Worm (Caenorhabditis elegans) whole organism, mixed stage, embryonic: ENCODE measurements around the gene srlf-18.

Experiments used
- M03D4.4 ChIP-seq: sonication (generic microtip); optimal IDR thresholded peaks from 2 replicates; lab custom pipeline; 2017; ENCODE audit warnings: mild to moderate bottlenecking, missing genetic modification characterization, missing compliant biosample characterization
- ceh-39 ChIP-seq: fragments of 150-350 bp; optimal IDR thresholded peaks from 2 replicates; lab custom pipeline; 2014; ENCODE audit warnings: missing biosample characterization, missing genetic modification characterization
- ceh-43 ChIP-seq: fragments of 200-800 bp; sonication (Bioruptor generic); optimal IDR thresholded peaks from 2 replicates; lab custom pipeline; 2018; ENCODE audit warnings: mild to moderate bottlenecking, missing genetic modification characterization, moderate library complexity, missing compliant biosample characterization
- ceh-83 ChIP-seq: fragments of 200-800 bp; sonication (Bioruptor generic); optimal IDR thresholded peaks from 2 replicates; lab custom pipeline; 2018; ENCODE audit warnings: mild to moderate bottlenecking, missing genetic modification characterization, missing compliant biosample characterization
- ces-1 ChIP-seq: fragments of 150-350 bp; optimal IDR thresholded peaks from 2 replicates; lab custom pipeline; 2014; ENCODE audit warnings: missing biosample characterization, missing genetic modification reagents, missing genetic modification characterization
- cnd-1 ChIP-seq: fragments of 200-800 bp; sonication (Bioruptor generic); optimal IDR thresholded peaks from 2 replicates; lab custom pipeline; 2018; ENCODE audit warnings: mild to moderate bottlenecking, missing genetic modification characterization, missing compliant biosample characterization
- drap-1 ChIP-seq: fragments of 200-800 bp; sonication (Bioruptor generic); optimal IDR thresholded peaks from 3 replicates; lab custom pipeline; 2018; ENCODE audit warnings: mild to moderate bottlenecking, missing genetic modification characterization, missing compliant biosample characterization
- elt-1 ChIP-seq: sonication (generic microtip); optimal IDR thresholded peaks from 2 replicates; lab custom pipeline; 2017; ENCODE audit warnings: missing genetic modification characterization, mild to moderate bottlenecking, missing compliant biosample characterization, antibody characterized with exemption, moderate library complexity, borderline replicate concordance; ENCODE audit not compliant: insufficient read depth
- elt-3 ChIP-seq: fragments of 150-350 bp; optimal IDR thresholded peaks from 2 replicates; lab custom pipeline; 2014; ENCODE audit warnings: missing biosample characterization, missing genetic modification characterization
- flh-1 ChIP-seq: fragments of 200-800 bp; sonication (Bioruptor generic); optimal IDR thresholded peaks from 2 replicates; lab custom pipeline; 2018; ENCODE audit warnings: mild to moderate bottlenecking, missing genetic modification characterization, moderate library complexity, missing compliant biosample characterization
- ham-2 ChIP-seq: fragments of 200-800 bp; sonication (Bioruptor generic); optimal IDR thresholded peaks from 2 replicates; lab custom pipeline; 2018; ENCODE audit warnings: mild to moderate bottlenecking, missing genetic modification characterization, missing compliant biosample characterization
- hlh-1 ChIP-seq: fragments of 150-350 bp; optimal IDR thresholded peaks from 2 replicates; lab custom pipeline; 2014; ENCODE audit warnings: missing biosample characterization, missing genetic modification reagents, missing genetic modification characterization
- lin-13 ChIP-seq: fragments of 150-350 bp; optimal IDR thresholded peaks from 2 replicates; lab custom pipeline; 2014; ENCODE audit warnings: missing biosample characterization, missing genetic modification characterization
- lin-32 ChIP-seq: fragments of 200-800 bp; sonication (Bioruptor generic); optimal IDR thresholded peaks from 2 replicates; lab custom pipeline; 2018; ENCODE audit warnings: mild to moderate bottlenecking, missing genetic modification characterization, missing compliant biosample characterization
- lsy-2 ChIP-seq: fragments of 150-350 bp; optimal IDR thresholded peaks from 2 replicates; lab custom pipeline; 2014; ENCODE audit warnings: missing biosample characterization, missing genetic modification characterization
- mab-5 ChIP-seq: fragments of 150-350 bp; optimal IDR thresholded peaks from 2 replicates; lab custom pipeline; 2014; ENCODE audit warnings: missing biosample characterization, missing genetic modification characterization
- mep-1 ChIP-seq: fragments of 150-350 bp; optimal IDR thresholded peaks from 2 replicates; lab custom pipeline; 2017; ENCODE audit warnings: missing biosample characterization, missing genetic modification reagents, missing genetic modification characterization, inconsistent platforms
- mls-2 ChIP-seq: sonication (generic microtip); optimal IDR thresholded peaks from 2 replicates; lab custom pipeline; 2016; ENCODE audit warnings: mild to moderate bottlenecking, missing genetic modification characterization, moderate library complexity, missing compliant biosample characterization
- nhr-12 ChIP-seq: fragments of 150-350 bp; optimal IDR thresholded peaks from 2 replicates; lab custom pipeline; 2014; ENCODE audit warnings: missing biosample characterization, missing genetic modification characterization
- nhr-2 ChIP-seq: fragments of 150-350 bp; optimal IDR thresholded peaks from 2 replicates; lab custom pipeline; 2014; ENCODE audit warnings: missing biosample characterization, missing genetic modification characterization
- nhr-237 ChIP-seq: fragments of 150-350 bp; optimal IDR thresholded peaks from 2 replicates; lab custom pipeline; 2014; ENCODE audit warnings: missing biosample characterization, missing genetic modification characterization
- nhr-76 ChIP-seq: sonication (generic microtip); optimal IDR thresholded peaks from 2 replicates; lab custom pipeline; 2017; ENCODE audit warnings: missing biosample characterization, missing genetic modification characterization
- pha-4 ChIP-seq: fragments of 150-350 bp; optimal IDR thresholded peaks from 2 replicates; lab custom pipeline; 2018; ENCODE audit warnings: missing biosample characterization, missing genetic modification reagents, missing genetic modification characterization
- sem-2 ChIP-seq: fragments of 200-800 bp; sonication (Bioruptor generic); optimal IDR thresholded peaks from 2 replicates; lab custom pipeline; 2018; ENCODE audit warnings: mild to moderate bottlenecking, missing genetic modification characterization, missing compliant biosample characterization
- snpc-4 ChIP-seq: fragments of 150-350 bp; optimal IDR thresholded peaks from 2 replicates; lab custom pipeline; 2014; ENCODE audit warnings: missing biosample characterization, missing genetic modification characterization
- sptf-1 ChIP-seq: sonication (generic microtip); optimal IDR thresholded peaks from 2 replicates; lab custom pipeline; 2017; ENCODE audit warnings: mild to moderate bottlenecking, missing genetic modification characterization, moderate library complexity, missing compliant biosample characterization
- tbx-8 ChIP-seq: fragments of 200-800 bp; sonication (Bioruptor generic); optimal IDR thresholded peaks from 2 replicates; lab custom pipeline; 2018; ENCODE audit warnings: mild to moderate bottlenecking, missing genetic modification characterization, moderate library complexity, missing compliant biosample characterization
- unc-120 ChIP-seq: sonication (generic microtip); optimal IDR thresholded peaks from 2 replicates; lab custom pipeline; 2017; ENCODE audit warnings: missing genetic modification characterization, missing compliant biosample characterization; ENCODE audit not compliant: poor library complexity, severe bottlenecking
- unc-39 ChIP-seq: fragments of 150-350 bp; optimal IDR thresholded peaks from 2 replicates; lab custom pipeline; 2014; ENCODE audit warnings: missing biosample characterization, missing genetic modification characterization
- unc-62 ChIP-seq: fragments of 150-350 bp; optimal IDR thresholded peaks from 2 replicates; lab custom pipeline; 2014; ENCODE audit warnings: missing biosample characterization, missing genetic modification reagents, missing genetic modification characterization
- zip-8 ChIP-seq: fragments of 150-350 bp; optimal IDR thresholded peaks from 2 replicates; lab custom pipeline; 2014; ENCODE audit warnings: missing biosample characterization, missing genetic modification characterization
- ztf-11 ChIP-seq: fragments of 150-350 bp; optimal IDR thresholded peaks from 2 replicates; lab custom pipeline; 2014; ENCODE audit warnings: missing biosample characterization, missing genetic modification characterization

The srlf-18 gene

ce11 chrIV:11124674-11125073 is 23.4 kb upstream of the srlf-18 start, which contains the start of gene spo-11:
Gene spo-11, minus strand, starts transcription at chrIV:11124862.
- TF ChIP-seq mep-1 = no peak
- no peak for TF ChIP-seq unc-39
- no peak for TF ChIP-seq unc-62
- no peak for TF ChIP-seq nhr-237 (tag; lab: Kevin White, UChicago)
- no peak for TF ChIP-seq nhr-76
- TF ChIP-seq ceh-39 = no peak
- no peak for TF ChIP-seq mab-5 (tag; lab: Kevin White, UChicago)
- TF ChIP-seq ceh-83 (GFP tag; lab: Kevin White, UChicago) = no peak
- no peak for TF ChIP-seq ceh-43 (GFP tag; lab: Kevin White, UChicago)
- no peak for TF ChIP-seq flh-1 (GFP tag; lab: Kevin White, UChicago)
- TF ChIP-seq cnd-1 = no peak
- TF ChIP-seq ham-2 (GFP tag; lab: Kevin White, UChicago) = no peak
- no peak for TF ChIP-seq sptf-1
- no peak for TF ChIP-seq lin-32 (GFP tag; lab: Kevin White, UChicago)
- no peak for TF ChIP-seq snpc-4 (tag; lab: Kevin White, UChicago)
- no peak for TF ChIP-seq elt-1 (tag; lab: Kevin White, UChicago)
- TF ChIP-seq zip-8 (tag; lab: Kevin White, UChicago) = no peak
- no peak for TF ChIP-seq sem-2

ce11 chrIV:11119972-11120562 is 18.8 kb upstream of the srlf-18 start:
- TF ChIP-seq ham-2 (GFP tag; lab: Kevin White, UChicago) = peak; percentile 74
- no peak for TF ChIP-seq ces-1
- no peak for TF ChIP-seq unc-39
- no peak for TF ChIP-seq mep-1
- peak; percentile 95 for TF ChIP-seq elt-1 (tag; lab: Kevin White, UChicago)
- no peak for TF ChIP-seq ceh-39
- no peak for TF ChIP-seq flh-1 (GFP tag; lab: Kevin White, UChicago)
- peak; percentile 10 for TF ChIP-seq pha-4 (tag; lab: Kevin White, UChicago)
- TF ChIP-seq nhr-2 (tag; lab: Kevin White, UChicago) = peak; percentile 50
- no peak for TF ChIP-seq nhr-12
- TF ChIP-seq tbx-8 (GFP tag; lab: Kevin White, UChicago) = no peak

- peak; percentile 57 for TF ChIP-seq nhr-2 (tag; lab: Kevin White, UChicago)
- TF ChIP-seq unc-39 = no peak
- TF ChIP-seq mep-1 = peak; percentile 93
- TF ChIP-seq ztf-11 (tag; lab: Kevin White, UChicago) = peak; percentile 18
- peak; percentile 62 for TF ChIP-seq M03D4.4 (tag; lab: Kevin White, UChicago)
- peak; percentile 50 for TF ChIP-seq nhr-237 (tag; lab: Kevin White, UChicago)
- peak; percentile 31 for TF ChIP-seq unc-62
- peak; percentile 79 for TF ChIP-seq sptf-1
- TF ChIP-seq ces-1 = peak; percentile 88
- TF ChIP-seq tbx-8 (GFP tag; lab: Kevin White, UChicago) = no peak
- TF ChIP-seq mls-2 (tag; lab: Kevin White, UChicago) = peak; percentile 74
- TF ChIP-seq lsy-2 (tag; lab: Kevin White, UChicago) = peak; percentile 87
- peak; percentile 88 for TF ChIP-seq lin-13 (tag; lab: Kevin White, UChicago)
- TF ChIP-seq ceh-39 = peak; percentile 85
- TF ChIP-seq hlh-1 (tag; lab: Kevin White, UChicago) = peak; percentile 60
- TF ChIP-seq ceh-83 (GFP tag; lab: Kevin White, UChicago) = no peak
- TF ChIP-seq pha-4 (tag; lab: Kevin White, UChicago) = peak; percentile 73
- TF ChIP-seq sem-2 = no peak
- peak; percentile 60 for TF ChIP-seq drap-1
- peak; percentile 79 for TF ChIP-seq ham-2 (GFP tag; lab: Kevin White, UChicago)
- TF ChIP-seq flh-1 (GFP tag; lab: Kevin White, UChicago) = no peak
- no peak for TF ChIP-seq elt-3 (tag; lab: Kevin White, UChicago)
- peak; percentile 58 for TF ChIP-seq cnd-1
- TF ChIP-seq ceh-43 (GFP tag; lab: Kevin White, UChicago) = peak; percentile 38
- TF ChIP-seq mab-5 (tag; lab: Kevin White, UChicago) = no peak
- no peak for TF ChIP-seq snpc-4 (tag; lab: Kevin White, UChicago)
- TF ChIP-seq unc-120 (tag; lab: Kevin White, UChicago) = peak; percentile 98
Measured at ce11 chrIV:11118837-11119491, 17.7 kb upstream of the srlf-18 start, which contains the start of the genes imp-2 and enpl-1. Gene imp-2, minus strand, starts transcription at chrIV:11118887. Gene enpl-1, plus strand, starts transcription at chrIV:11119298.
